Worm (Caenorhabditis elegans) whole organism, L3 larva: ENCODE results near the gene puf-9.

Experiments
- R02D3.7 ChIP-seq: fragments of 150-350 bp; optimal IDR thresholded peaks from 2 replicates; lab custom pipeline; 2014; ENCODE audit warnings: missing biosample characterization, missing genetic modification characterization
- aly-2 ChIP-seq: fragments of 150-350 bp; optimal IDR thresholded peaks from 2 replicates; lab custom pipeline; 2014; ENCODE audit warnings: missing biosample characterization, missing genetic modification characterization
- ama-1 ChIP-seq: fragments of 150-350 bp; optimal IDR thresholded peaks from 2 replicates; lab custom pipeline; 2018
- ceh-16 ChIP-seq: sonication (generic microtip); optimal IDR thresholded peaks from 2 replicates; lab custom pipeline; 2017; ENCODE audit warnings: missing biosample characterization, missing genetic modification characterization
- ceh-28 ChIP-seq: fragments of 150-350 bp; optimal IDR thresholded peaks from 2 replicates; lab custom pipeline; 2014; ENCODE audit warnings: missing biosample characterization, missing genetic modification reagents, missing genetic modification characterization
- ceh-9 ChIP-seq: sonication (generic microtip); optimal IDR thresholded peaks from 2 replicates; lab custom pipeline; 2018; ENCODE audit warnings: missing biosample characterization, missing genetic modification characterization
- daf-12 ChIP-seq: fragments of 150-350 bp; optimal IDR thresholded peaks from 2 replicates; lab custom pipeline; 2014; ENCODE audit warnings: missing biosample characterization, missing genetic modification reagents, missing genetic modification characterization
- egl-27 ChIP-seq: sonication (generic microtip); optimal IDR thresholded peaks from 4 replicates; lab custom pipeline; 2017; ENCODE audit warnings: missing biosample characterization, missing genetic modification reagents, missing genetic modification characterization
- egl-5 ChIP-seq: fragments of 150-350 bp; optimal IDR thresholded peaks from 2 replicates; lab custom pipeline; 2017; ENCODE audit warnings: missing biosample characterization, missing genetic modification reagents, missing genetic modification characterization, inconsistent platforms
- elt-1 ChIP-seq: fragments of 150-350 bp; optimal IDR thresholded peaks from 2 replicates; lab custom pipeline; 2014; ENCODE audit warnings: missing biosample characterization, missing genetic modification characterization
- elt-2 ChIP-seq: sonication (generic microtip); optimal IDR thresholded peaks from 2 replicates; lab custom pipeline; 2016; ENCODE audit warnings: missing genetic modification reagents, mild to moderate bottlenecking, missing genetic modification characterization, missing compliant biosample characterization
- elt-3 ChIP-seq, 3 experiments: fragments of 150-350 bp in 1 of 3; sonication (generic microtip) in 2 of 3; optimal IDR thresholded peaks; 2 replicates in 2 of 3; 4 replicates in 1 of 3; lab custom pipeline; 2014 to 2017; ENCODE audit warnings: missing biosample characterization in 3 of 3, missing genetic modification characterization in 3 of 3
- eor-1 ChIP-seq, 2 experiments: fragments of 150-350 bp; optimal IDR thresholded peaks; 2 replicates each; lab custom pipeline; 2014 to 2018; ENCODE audit warnings: missing biosample characterization in 2 of 2, missing genetic modification characterization in 2 of 2
- fkh-10 ChIP-seq: sonication (generic microtip); optimal IDR thresholded peaks from 2 replicates; lab custom pipeline; 2017; ENCODE audit warnings: missing biosample characterization, missing genetic modification reagents, missing genetic modification characterization
- fkh-2 ChIP-seq: fragments of 150-350 bp; optimal IDR thresholded peaks from 2 replicates; lab custom pipeline; 2014; ENCODE audit warnings: missing biosample characterization, missing genetic modification reagents, missing genetic modification characterization
- fos-1 ChIP-seq: fragments of 150-350 bp; optimal IDR thresholded peaks from 2 replicates; lab custom pipeline; 2014; ENCODE audit warnings: missing biosample characterization, missing genetic modification characterization
- hmg-11 ChIP-seq: sonication (generic microtip); optimal IDR thresholded peaks from 2 replicates; lab custom pipeline; 2016; ENCODE audit warnings: missing genetic modification characterization, missing compliant biosample characterization
- jun-1 ChIP-seq: fragments of 150-350 bp; optimal IDR thresholded peaks from 2 replicates; lab custom pipeline; 2014; ENCODE audit warnings: missing biosample characterization, missing genetic modification reagents, missing genetic modification characterization
- lin-39 ChIP-seq: fragments of 150-350 bp; optimal IDR thresholded peaks from 2 replicates; lab custom pipeline; 2018; ENCODE audit warnings: missing biosample characterization, missing genetic modification reagents, missing genetic modification characterization
- lsy-12 ChIP-seq: sonication (generic microtip); optimal IDR thresholded peaks from 2 replicates; lab custom pipeline; 2016; ENCODE audit warnings: mild to moderate bottlenecking, missing genetic modification characterization, missing compliant biosample characterization
- mdl-1 ChIP-seq: fragments of 150-350 bp; optimal IDR thresholded peaks from 2 replicates; lab custom pipeline; 2014; ENCODE audit warnings: missing biosample characterization, missing genetic modification characterization
- mml-1 ChIP-seq: fragments of 150-350 bp; sonication (generic microtip); optimal IDR thresholded peaks from 3 replicates; lab custom pipeline; 2014; ENCODE audit warnings: missing biosample characterization, missing genetic modification characterization
- nfya-1 ChIP-seq: sonication (generic microtip); optimal IDR thresholded peaks from 2 replicates; lab custom pipeline; 2017; ENCODE audit warnings: missing genetic modification characterization, mild to moderate bottlenecking, missing compliant biosample characterization, antibody characterized with exemption, moderate library complexity; ENCODE audit not compliant: insufficient read depth
- nhr-11 ChIP-seq: fragments of 150-350 bp; optimal IDR thresholded peaks from 2 replicates; lab custom pipeline; 2014; ENCODE audit warnings: missing biosample characterization, missing genetic modification characterization
- nhr-12 ChIP-seq: fragments of 150-350 bp; optimal IDR thresholded peaks from 2 replicates; lab custom pipeline; 2014; ENCODE audit warnings: missing biosample characterization, missing genetic modification characterization
- nhr-23 ChIP-seq: fragments of 150-350 bp; optimal IDR thresholded peaks from 2 replicates; lab custom pipeline; 2014; ENCODE audit warnings: missing biosample characterization, missing genetic modification reagents, missing genetic modification characterization
- nhr-237 ChIP-seq: fragments of 150-350 bp; optimal IDR thresholded peaks from 2 replicates; lab custom pipeline; 2014; ENCODE audit warnings: missing biosample characterization, missing genetic modification characterization
- nhr-25 ChIP-seq: sonication (generic microtip); optimal IDR thresholded peaks from 2 replicates; lab custom pipeline; 2017; ENCODE audit warnings: missing biosample characterization, missing genetic modification characterization
- nhr-28 ChIP-seq: fragments of 150-350 bp; optimal IDR thresholded peaks from 2 replicates; lab custom pipeline; 2014; ENCODE audit warnings: missing biosample characterization, missing genetic modification characterization
- nhr-43 ChIP-seq: sonication (generic microtip); optimal IDR thresholded peaks from 2 replicates; lab custom pipeline; 2016; ENCODE audit warnings: mild to moderate bottlenecking, missing genetic modification characterization, missing compliant biosample characterization; ENCODE audit not compliant: poor library complexity, severe bottlenecking
- pha-4 ChIP-seq: fragments of 150-350 bp; optimal IDR thresholded peaks from 2 replicates; lab custom pipeline; 2014; ENCODE audit warnings: missing biosample characterization, missing genetic modification reagents, missing genetic modification characterization
- pqm-1 ChIP-seq: fragments of 150-350 bp; optimal IDR thresholded peaks from 2 replicates; lab custom pipeline; 2017; ENCODE audit warnings: missing biosample characterization, missing genetic modification characterization, inconsistent platforms
- skn-1 ChIP-seq: fragments of 150-350 bp; optimal IDR thresholded peaks from 2 replicates; lab custom pipeline; 2014; ENCODE audit warnings: missing biosample characterization, missing genetic modification characterization
- snpc-4 ChIP-seq: fragments of 150-350 bp; optimal IDR thresholded peaks from 2 replicates; lab custom pipeline; 2014; ENCODE audit warnings: missing biosample characterization, missing genetic modification characterization
- tbx-2 ChIP-seq: sonication (generic microtip); optimal IDR thresholded peaks from 2 replicates; lab custom pipeline; 2016; ENCODE audit warnings: mild to moderate bottlenecking, missing genetic modification characterization, missing compliant biosample characterization
- unc-39 ChIP-seq: sonication (generic microtip); optimal IDR thresholded peaks from 4 replicates; lab custom pipeline; 2017; ENCODE audit warnings: missing biosample characterization, missing genetic modification characterization
- unc-62 ChIP-seq: fragments of 150-350 bp; sonication (generic microtip); optimal IDR thresholded peaks from 4 replicates; lab custom pipeline; 2014; ENCODE audit warnings: missing biosample characterization, missing genetic modification reagents, missing genetic modification characterization
- ztf-11 ChIP-seq: fragments of 150-350 bp; optimal IDR thresholded peaks from 2 replicates; lab custom pipeline; 2014; ENCODE audit warnings: missing biosample characterization, missing genetic modification characterization

puf-9 gene

ce11 chrX:5834581-5835481 is 6.6 kb upstream of the puf-9 start, which contains the start of gene F13D11.4:
TSS of gene F13D11.4 (minus strand) at chrX:5834805.
- no peak for TF ChIP-seq elt-1 (tag; lab: Kevin White, UChicago)
- TF ChIP-seq unc-39, result no peak
- TF ChIP-seq egl-5 (tag; lab: Kevin White, UChicago), result no peak
- TF ChIP-seq ceh-28 (tag; lab: Kevin White, UChicago), result peak; percentile 36
- no peak for TF ChIP-seq snpc-4 (tag; lab: Kevin White, UChicago)
- TF ChIP-seq R02D3.7, result no peak
- TF ChIP-seq nfya-1 (tag; lab: Kevin White, UChicago), result no peak
- TF ChIP-seq nhr-43, result no peak
- no peak for TF ChIP-seq elt-3 (tag; optimal IDR thresholded peaks at IDR 0.05; lab: Kevin White, UChicago)
- peak; percentile 64 for TF ChIP-seq elt-2 (tag; lab: Kevin White, UChicago)
- peak; percentile 81 for TF ChIP-seq pqm-1
- no peak for TF ChIP-seq mdl-1
- peak; percentile 79 for TF ChIP-seq nhr-25 (tag; lab: Kevin White, UChicago)
- no peak for TF ChIP-seq mml-1
- no peak for TF ChIP-seq fkh-10 (GFP tag; lab: Kevin White, UChicago)
- TF ChIP-seq nhr-28 (tag; lab: Kevin White, UChicago), result no peak
- TF ChIP-seq lin-39 (tag; lab: Kevin White, UChicago), result no peak
- TF ChIP-seq pha-4 (tag; lab: Kevin White, UChicago), result peak; percentile 17
- TF ChIP-seq nhr-23, result peak; percentile 87
- no peak for TF ChIP-seq unc-62
- TF ChIP-seq daf-12 (tag; lab: Kevin White, UChicago), result no peak
- no peak for TF ChIP-seq ceh-9 (tag; lab: Kevin White, UChicago)

- no peak for TF ChIP-seq jun-1 (tag; lab: Kevin White, UChicago)
- TF ChIP-seq lsy-12 (tag; lab: Kevin White, UChicago), result no peak
- TF ChIP-seq pha-4 (tag; lab: Kevin White, UChicago), result no peak
- TF ChIP-seq ceh-16, result no peak
- TF ChIP-seq elt-1 (tag; lab: Kevin White, UChicago), result no peak
- TF ChIP-seq daf-12 (tag; lab: Kevin White, UChicago), result no peak
- TF ChIP-seq fos-1, result no peak
- TF ChIP-seq tbx-2, result no peak
- no peak for TF ChIP-seq unc-62
- TF ChIP-seq egl-5 (tag; lab: Kevin White, UChicago), result no peak
- TF ChIP-seq nhr-12 (tag; lab: Kevin White, UChicago), result no peak
- TF ChIP-seq hmg-11, result no peak
Measured at ce11 chrX:5836527-5836926, 4.9 kb upstream of the puf-9 start.

ce11 chrX:5837035-5837434 is 4.4 kb upstream of the puf-9 start:
- TF ChIP-seq egl-5 (tag; lab: Kevin White, UChicago) (peak; percentile 23), nhr-237 (tag; lab: Kevin White, UChicago) (no peak), nhr-11 (tag; lab: Kevin White, UChicago) (peak; percentile 14), nfya-1 (tag; lab: Kevin White, UChicago) (peak; percentile 24)

ce11 chrX:5839143-5839542 is 2.2 kb upstream of the puf-9 start:
- peak; percentile 90 for TF ChIP-seq pha-4 (tag; lab: Kevin White, UChicago)
- TF ChIP-seq aly-2 (tag; lab: Kevin White, UChicago), result no peak
- TF ChIP-seq ceh-28 (tag; lab: Kevin White, UChicago), result peak; percentile 63

ce11 chrX:5839643-5840042 is 1.7 kb upstream of the puf-9 start, which contains the start of gene dct-11:
TSS of gene dct-11 (minus strand) at chrX:5839778.
- TF ChIP-seq nhr-23 (no peak), tbx-2 (no peak), mml-1 (no peak), ztf-11 (no peak), egl-27 (no peak), jun-1 (tag; lab: Kevin White, UChicago) (peak; percentile 27), elt-1 (tag; lab: Kevin White, UChicago) (no peak), snpc-4 (tag; lab: Kevin White, UChicago) (no peak), skn-1 (tag; lab: Kevin White, UChicago) (no peak), elt-3 (tag; optimal IDR thresholded peaks at IDR 0.05; lab: Kevin White, UChicago) (no peak), eor-1 (tag; optimal IDR thresholded peaks at IDR 0.05; lab: Kevin White, UChicago) (no peak), ceh-9 (tag; lab: Kevin White, UChicago) (no peak), nfya-1 (tag; lab: Kevin White, UChicago) (no peak), lin-39 (tag; lab: Kevin White, UChicago) (no peak), unc-39 (no peak), elt-2 (tag; lab: Kevin White, UChicago) (peak; percentile 94), ceh-16 (no peak), pha-4 (tag; lab: Kevin White, UChicago) (peak; percentile 31), fkh-2 (no peak), nhr-237 (tag; lab: Kevin White, UChicago) (no peak), ama-1 (lab: Kevin White, UChicago) (no peak), pqm-1 (peak; percentile 93)
- TF ChIP-seq, all 47 proteins: peak for 4
